Worm (Caenorhabditis elegans): ENCODE results near the gene nhr-22.
A peak's percentile ranks its signal among the peaks of the same experiment; 100 is the strongest.

DNA sequence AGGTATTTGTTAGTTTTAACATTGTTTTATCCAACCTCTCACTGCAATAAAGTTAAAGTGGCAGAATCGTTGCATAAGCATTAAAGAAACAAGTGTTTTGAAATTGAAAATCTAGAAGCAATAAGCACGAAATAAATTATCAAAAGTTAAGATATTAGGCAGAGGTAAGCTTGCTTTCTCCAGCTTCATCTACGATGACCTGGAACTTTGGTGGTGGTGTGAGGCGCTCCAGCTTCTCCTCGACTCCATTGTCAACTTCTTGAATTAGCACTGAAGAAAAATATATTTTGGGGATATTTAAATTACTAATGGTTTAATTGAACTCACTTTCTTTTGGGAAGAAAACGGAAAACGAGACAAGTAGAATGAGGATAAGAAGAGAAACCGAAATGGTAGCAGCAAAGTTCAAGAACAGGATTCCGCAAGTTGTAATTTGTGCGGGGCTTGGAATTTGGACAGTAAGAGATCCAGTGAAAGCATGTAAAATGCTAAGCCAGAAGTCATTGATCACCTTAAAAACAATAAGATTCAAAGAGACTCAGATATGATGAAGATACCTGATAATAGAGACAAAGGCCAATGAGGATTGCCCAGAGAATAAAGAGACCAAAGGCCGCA, 44.2 kb upstream of the nhr-22 start:
- no peak for TF ChIP-seq fkh-8 (tag; optimal IDR thresholded peaks at IDR 0.05)
- TF ChIP-seq nhr-11 (tag; optimal IDR thresholded peaks at IDR 0.05) = no peak
- peak; percentile 14 for TF ChIP-seq ztf-4 (tag; optimal IDR thresholded peaks at IDR 0.05)
- TF ChIP-seq egl-13 (tag; optimal IDR thresholded peaks at IDR 0.05) = no peak
- TF ChIP-seq zag-1 (tag; optimal IDR thresholded peaks at IDR 0.05) = no peak
- TF ChIP-seq lsy-2 (tag; optimal IDR thresholded peaks at IDR 0.05) = no peak
- no peak for TF ChIP-seq xbp-1 (tag; optimal IDR thresholded peaks at IDR 0.05)
- no peak for TF ChIP-seq fos-1 (tag; optimal IDR thresholded peaks at IDR 0.05)
- TF ChIP-seq snu-23 (GFP tag; optimal IDR thresholded peaks at IDR 0.05) = no peak

Measured in whole organism, L1 larva.